Fruit fly (Drosophila melanogaster) whole organism, embryonic: Measurements from ENCODE around the gene CG31875.

Experiments
- Aef1 ChIP-seq: fragments of 200-800 bp; sonication (Bioruptor generic); IDR thresholded peaks from 3 replicates; pipeline ENCODE4 v1.3.6; 2022; ENCODE audit warnings: missing biosample characterization, missing genetic modification characterization
- CG12744 ChIP-seq: fragments of 200-800 bp; sonication (Bioruptor generic); optimal IDR thresholded peaks from 2 replicates; lab custom pipeline; 2016; ENCODE audit warnings: missing biosample characterization, missing genetic modification characterization
- CG13287 ChIP-seq: fragments of 200-800 bp; sonication (Bioruptor generic); IDR thresholded peaks from 2 replicates; pipeline ENCODE4 v1.3.6; 2022; ENCODE audit warnings: missing biosample characterization, missing genetic modification characterization; ENCODE audit not compliant: partially characterized antibody
- CG14667 ChIP-seq: fragments of 200-800 bp; sonication (Bioruptor generic); IDR thresholded peaks from 2 replicates; pipeline ENCODE4 v1.3.6; 2022; ENCODE audit warnings: missing biosample characterization, missing genetic modification characterization
- CG14710 ChIP-seq: fragments of 200-800 bp; sonication (Bioruptor generic); optimal IDR thresholded peaks from 3 replicates; lab custom pipeline; 2019; ENCODE audit warnings: missing biosample characterization, mild to moderate bottlenecking, missing genetic modification characterization, moderate library complexity
- CG1647 ChIP-seq: fragments of 200-800 bp; sonication (Bioruptor generic); optimal IDR thresholded peaks from 3 replicates; lab custom pipeline; 2016; ENCODE audit warnings: missing biosample characterization, missing genetic modification characterization
- CG17802 ChIP-seq: fragments of 200-800 bp; sonication (Bioruptor generic); optimal IDR thresholded peaks from 2 replicates; lab custom pipeline; 2018; ENCODE audit warnings: missing biosample characterization, mild to moderate bottlenecking, missing genetic modification characterization, moderate library complexity
- CG18262 ChIP-seq: fragments of 200-800 bp; optimal IDR thresholded peaks from 3 replicates; lab custom pipeline; 2019; ENCODE audit warnings: missing biosample characterization, mild to moderate bottlenecking, missing genetic modification characterization, moderate library complexity
- CG30403 ChIP-seq: fragments of 200-800 bp; sonication (Bioruptor generic); optimal IDR thresholded peaks from 3 replicates; lab custom pipeline; 2016; ENCODE audit warnings: missing biosample characterization, missing genetic modification characterization
- CG34376 ChIP-seq: fragments of 200-800 bp; sonication (Bioruptor generic); optimal IDR thresholded peaks from 2 replicates; lab custom pipeline; 2018; ENCODE audit warnings: missing biosample characterization, mild to moderate bottlenecking, missing genetic modification characterization
- CG4360 ChIP-seq: fragments of 200-800 bp; sonication (Bioruptor generic); IDR thresholded peaks from 2 replicates; pipeline ENCODE4 v1.3.6; 2022; ENCODE audit warnings: missing biosample characterization, missing genetic modification characterization
- CG43689 ChIP-seq: fragments of 200-800 bp; sonication (Bioruptor generic); IDR thresholded peaks from 2 replicates; pipeline ENCODE4 v1.3.6; 2022; ENCODE audit warnings: missing biosample characterization, missing genetic modification characterization
- CG4854 ChIP-seq: fragments of 200-800 bp; sonication (Bioruptor generic); optimal IDR thresholded peaks from 2 replicates; lab custom pipeline; 2016; ENCODE audit warnings: missing biosample characterization, missing genetic modification characterization, inconsistent platforms
- CG6765 ChIP-seq: fragments of 200-800 bp; sonication (Bioruptor generic); optimal IDR thresholded peaks from 3 replicates; lab custom pipeline; 2017; ENCODE audit warnings: missing biosample characterization, mild to moderate bottlenecking, missing genetic modification characterization
- CG7271 ChIP-seq: fragments of 200-800 bp; sonication (Bioruptor generic); optimal IDR thresholded peaks from 2 replicates; lab custom pipeline; 2018; ENCODE audit warnings: missing biosample characterization, mild to moderate bottlenecking, missing genetic modification characterization, moderate library complexity
- CG7928 ChIP-seq: fragments of 200-800 bp; sonication (Bioruptor generic); optimal IDR thresholded peaks from 2 replicates; lab custom pipeline; 2017; ENCODE audit warnings: missing biosample characterization, mild to moderate bottlenecking, missing genetic modification characterization
- CG8924 ChIP-seq: fragments of 200-800 bp; optimal IDR thresholded peaks from 3 replicates; lab custom pipeline; 2019; ENCODE audit warnings: missing biosample characterization, mild to moderate bottlenecking, missing genetic modification characterization, moderate library complexity
- CG9437 ChIP-seq: fragments of 200-800 bp; sonication (Bioruptor generic); optimal IDR thresholded peaks from 2 replicates; lab custom pipeline; 2018; ENCODE audit warnings: missing biosample characterization, mild to moderate bottlenecking, missing genetic modification characterization
- CG9797 ChIP-seq: fragments of 200-800 bp; sonication (Bioruptor generic); optimal IDR thresholded peaks from 3 replicates; lab custom pipeline; 2018; ENCODE audit warnings: missing biosample characterization, mild to moderate bottlenecking, missing genetic modification characterization
- CG9876 ChIP-seq: fragments of 200-800 bp; sonication (Bioruptor generic); optimal IDR thresholded peaks from 2 replicates; lab custom pipeline; 2016; ENCODE audit warnings: missing biosample characterization, missing genetic modification characterization
- CHES-1-like ChIP-seq: fragments of 200-800 bp; sonication (Bioruptor generic); optimal IDR thresholded peaks from 2 replicates; lab custom pipeline; 2016; ENCODE audit warnings: missing biosample characterization, missing genetic modification characterization
- D19A ChIP-seq: fragments of 200-800 bp; optimal IDR thresholded peaks from 3 replicates; lab custom pipeline; 2019; ENCODE audit warnings: missing biosample characterization, mild to moderate bottlenecking, missing genetic modification characterization, moderate library complexity
- Fer2 ChIP-seq: fragments of 200-800 bp; sonication (Bioruptor generic); optimal IDR thresholded peaks from 2 replicates; lab custom pipeline; 2018; ENCODE audit warnings: missing biosample characterization, mild to moderate bottlenecking, missing genetic modification characterization, moderate library complexity
- Hr51 ChIP-seq, 2 experiments: fragments of 200-800 bp; sonication (Bioruptor generic); optimal IDR thresholded peaks; 2 replicates in 1 of 2; 3 replicates in 1 of 2; lab custom pipeline; 2016 to 2018; ENCODE audit warnings: missing biosample characterization in 2 of 2, missing genetic modification characterization in 2 of 2, mild to moderate bottlenecking in 1 of 2, moderate library complexity in 1 of 2
- MBD-R2 ChIP-seq: fragments of 200-800 bp; sonication (Bioruptor generic); IDR thresholded peaks from 2 replicates; pipeline ENCODE4 v1.3.6; 2022; ENCODE audit warnings: missing biosample characterization, missing genetic modification characterization
- Nf-YC ChIP-seq: fragments of 200-800 bp; optimal IDR thresholded peaks from 3 replicates; lab custom pipeline; 2019; ENCODE audit warnings: missing biosample characterization, mild to moderate bottlenecking, missing genetic modification characterization, moderate library complexity
- Sox100B ChIP-seq: fragments of 200-800 bp; sonication (Bioruptor generic); optimal IDR thresholded peaks from 3 replicates; lab custom pipeline; 2018; ENCODE audit warnings: missing biosample characterization, mild to moderate bottlenecking, missing genetic modification characterization
- Sry-δ ChIP-seq: fragments of 200-800 bp; sonication (Bioruptor generic); optimal IDR thresholded peaks from 2 replicates; lab custom pipeline; 2016; ENCODE audit warnings: missing biosample characterization, missing genetic modification characterization
- Usf ChIP-seq: fragments of 200-800 bp; sonication (Bioruptor generic); optimal IDR thresholded peaks from 2 replicates; lab custom pipeline; 2017; ENCODE audit warnings: missing genotype, missing biosample characterization, missing genetic modification characterization
- YL-1 ChIP-seq: fragments of 200-800 bp; sonication (Bioruptor generic); optimal IDR thresholded peaks from 3 replicates; lab custom pipeline; 2017; ENCODE audit warnings: missing biosample characterization, mild to moderate bottlenecking, missing genetic modification characterization
- amos ChIP-seq: fragments of 200-800 bp; sonication (Bioruptor generic); IDR thresholded peaks from 2 replicates; pipeline ENCODE4 v1.3.6; 2022; ENCODE audit warnings: missing biosample characterization, missing genetic modification characterization; ENCODE audit not compliant: partially characterized antibody
- cato ChIP-seq: fragments of 200-800 bp; sonication (Bioruptor generic); optimal IDR thresholded peaks from 2 replicates; lab custom pipeline; 2016; ENCODE audit warnings: missing biosample characterization, missing genetic modification characterization, borderline replicate concordance
- dmrt99B ChIP-seq: fragments of 200-800 bp; sonication (Bioruptor generic); optimal IDR thresholded peaks from 2 replicates; lab custom pipeline; 2018; ENCODE audit warnings: missing biosample characterization, mild to moderate bottlenecking, missing genetic modification characterization, moderate library complexity
- esg ChIP-seq: fragments of 200-800 bp; sonication (Bioruptor generic); conservative IDR thresholded peaks from 2 replicates; pipeline ENCODE4 v1.3.6; 2022; ENCODE audit warnings: missing biosample characterization, missing genetic modification characterization
- eyg ChIP-seq: fragments of 200-800 bp; sonication (Bioruptor generic); optimal IDR thresholded peaks from 3 replicates; lab custom pipeline; 2016; ENCODE audit warnings: missing biosample characterization, missing genetic modification characterization
- fd64A ChIP-seq: fragments of 200-800 bp; sonication (Bioruptor generic); optimal IDR thresholded peaks from 3 replicates; lab custom pipeline; 2018; ENCODE audit warnings: missing biosample characterization, mild to moderate bottlenecking, missing genetic modification characterization
- hkb ChIP-seq, 2 experiments: fragments of 200-800 bp in 1 of 2; fragments of >200 bp in 1 of 2; sonication (Bioruptor generic) in 1 of 2; IDR thresholded peaks in 1 of 2; optimal IDR thresholded peaks in 1 of 2; 2 replicates each; pipeline versions ENCODE4 v1.3.6 to Lab custom; 2017 to 2022; ENCODE audit warnings: missing biosample characterization in 1 of 2, missing genetic modification characterization in 1 of 2
- ken ChIP-seq: fragments of 200-800 bp; sonication (Bioruptor generic); IDR thresholded peaks from 3 replicates; pipeline ENCODE4 v1.3.6; 2022; ENCODE audit warnings: missing biosample characterization, missing genetic modification characterization
- maf-S ChIP-seq: fragments of 200-800 bp; sonication (Bioruptor generic); optimal IDR thresholded peaks from 2 replicates; lab custom pipeline; 2016; ENCODE audit warnings: missing biosample characterization, missing genetic modification characterization
- nmo ChIP-seq: fragments of 200-800 bp; sonication (Bioruptor generic); optimal IDR thresholded peaks from 2 replicates; lab custom pipeline; 2018; ENCODE audit warnings: missing biosample characterization, mild to moderate bottlenecking, missing genetic modification characterization, moderate library complexity
- pzg ChIP-seq: fragments of 200-800 bp; sonication (Bioruptor generic); optimal IDR thresholded peaks from 3 replicates; lab custom pipeline; 2018; ENCODE audit warnings: missing biosample characterization, mild to moderate bottlenecking, missing genetic modification characterization, moderate library complexity
- sqz ChIP-seq: fragments of 200-800 bp; sonication (Bioruptor generic); optimal IDR thresholded peaks from 3 replicates; lab custom pipeline; 2018; ENCODE audit warnings: missing biosample characterization, mild to moderate bottlenecking, missing genetic modification characterization
- sr ChIP-seq: fragments of 200-800 bp; sonication (Bioruptor generic); IDR thresholded peaks from 3 replicates; pipeline ENCODE4 v1.3.6; 2022; ENCODE audit warnings: missing biosample characterization, missing genetic modification characterization
- sug ChIP-seq: fragments of 200-800 bp; optimal IDR thresholded peaks from 2 replicates; lab custom pipeline; 2019; ENCODE audit warnings: missing biosample characterization, mild to moderate bottlenecking, missing genetic modification characterization, moderate library complexity
- trem ChIP-seq: fragments of 200-800 bp; optimal IDR thresholded peaks from 3 replicates; lab custom pipeline; 2019; ENCODE audit warnings: missing biosample characterization, mild to moderate bottlenecking, missing genetic modification characterization, moderate library complexity
- unpg ChIP-seq: fragments of 200-800 bp; sonication (Bioruptor generic); optimal IDR thresholded peaks from 3 replicates; lab custom pipeline; 2018; ENCODE audit warnings: missing biosample characterization, mild to moderate bottlenecking, missing genetic modification characterization, moderate library complexity

The CG31875 gene

DNA sequence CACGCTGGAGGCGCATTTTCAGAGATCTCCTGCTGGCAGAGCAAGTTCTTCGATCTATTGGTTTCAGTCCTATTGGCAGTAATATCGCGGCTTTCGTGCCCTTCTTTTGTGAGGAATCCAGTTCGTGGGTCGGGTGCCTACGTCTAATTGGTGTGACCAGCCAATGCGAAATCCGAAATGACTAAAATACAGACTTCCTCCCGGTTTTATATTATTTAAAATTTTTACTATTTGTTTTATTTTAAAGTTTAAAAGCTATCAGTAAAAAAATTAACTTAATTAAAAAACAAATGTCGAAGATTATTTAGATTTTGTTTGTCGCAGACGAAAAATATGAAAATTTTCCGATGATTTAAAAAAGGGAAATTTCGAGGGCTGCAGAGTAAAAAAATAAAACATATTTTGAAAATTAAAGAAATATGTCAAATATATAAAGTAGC lies 38.9 kb downstream of the CG31875 start, which contains the start of gene CG5850 (continued):
- peak; percentile 62 for TF ChIP-seq CG9797 (GFP tag; lab: Kevin White, UChicago)
- peak; percentile 31 for TF ChIP-seq CG8924 (tag; lab: Kevin White, UChicago)
- peak; percentile 30 for TF ChIP-seq CG9437 (GFP tag; lab: Kevin White, UChicago)
- peak; percentile 52 for TF ChIP-seq MBD-R2 (GFP tag; lab: Robert Waterston, UW)
- TF ChIP-seq nmo (GFP tag; lab: Kevin White, UChicago) = peak; percentile 8
- peak; percentile 63 for TF ChIP-seq CG14710 (tag; lab: Kevin White, UChicago)
- peak; percentile 14 for TF ChIP-seq dmrt99B (tag; lab: Kevin White, UChicago)
- peak; percentile 14 for TF ChIP-seq CG30403 (GFP tag; lab: Kevin White, UChicago)
- peak; percentile 34 for TF ChIP-seq sqz (GFP tag; lab: Kevin White, UChicago)
- peak; percentile 44 for TF ChIP-seq CG18262 (tag; lab: Kevin White, UChicago)
- no peak for TF ChIP-seq CG4854 (GFP tag; lab: Kevin White, UChicago)
- TF ChIP-seq CG7928 (GFP tag; lab: Kevin White, UChicago) = peak; percentile 85
- peak; percentile 54 for TF ChIP-seq Sox100B (GFP tag; lab: Kevin White, UChicago)
- TF ChIP-seq cato = no peak
- TF ChIP-seq Nf-YC = peak; percentile 7
- no peak for TF ChIP-seq eyg (GFP tag; lab: Kevin White, UChicago)
- peak; percentile 29 for TF ChIP-seq pzg
- peak; percentile 56 for TF ChIP-seq trem (tag; lab: Kevin White, UChicago)
- TF ChIP-seq amos (GFP tag; lab: Robert Waterston, UW) = no peak
- peak; percentile 77 for TF ChIP-seq YL-1 (GFP tag; lab: Kevin White, UChicago)
- no peak for TF ChIP-seq CG4360 (GFP tag; lab: Robert Waterston, UW)
- TF ChIP-seq hkb (optimal IDR thresholded peaks at IDR 0.05; lab: Kevin White, UChicago) = no peak
- TF ChIP-seq hkb (GFP tag; IDR thresholded peaks at IDR 0.05; lab: Robert Waterston, UW) = peak; percentile 24; the same call in 1 of the 2 replicates
- TF ChIP-seq CHES-1-like (GFP tag; lab: Kevin White, UChicago) = no peak
- peak; percentile 45 for TF ChIP-seq CG13287 (GFP tag; lab: Robert Waterston, UW)
- TF ChIP-seq Hr51 (GFP tag; optimal IDR thresholded peaks at IDR 0.05; lab: Kevin White, UChicago) = peak in 1 of 2 experiments; percentile 7
- TF ChIP-seq, all 482 proteins: peak for 74

DNA sequence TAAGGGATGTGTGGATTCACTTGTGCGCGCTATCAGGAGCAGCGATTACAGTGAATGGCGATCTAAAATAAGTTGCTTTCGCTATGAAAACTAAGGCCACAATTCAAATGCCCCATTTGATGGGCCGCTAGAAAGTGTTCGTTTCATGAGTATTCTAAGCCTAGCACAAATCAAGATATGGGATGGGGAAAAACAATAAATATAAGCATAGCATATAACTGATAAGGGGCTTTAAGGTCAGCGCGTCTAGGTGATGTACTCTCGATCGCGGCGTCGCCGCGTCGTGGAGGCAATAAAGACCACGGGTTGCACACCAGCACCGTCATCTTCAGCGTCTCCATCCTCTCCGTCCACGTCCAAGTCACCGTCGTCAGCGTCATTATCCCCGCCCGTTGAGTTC lies 41.8 kb downstream of the CG31875 start:
- TF ChIP-seq maf-S (GFP tag; lab: Kevin White, UChicago) = no peak
- no peak for TF ChIP-seq ken (GFP tag; lab: Robert Waterston, UW)
- peak; percentile 6 for TF ChIP-seq sug (tag; lab: Kevin White, UChicago)
- TF ChIP-seq CG12744 = no peak
- TF ChIP-seq Sry-δ = no peak
- TF ChIP-seq CG34376 (GFP tag; lab: Kevin White, UChicago) = peak; percentile 19
- no peak for TF ChIP-seq esg (GFP tag; lab: Robert Waterston, UW)

DNA sequence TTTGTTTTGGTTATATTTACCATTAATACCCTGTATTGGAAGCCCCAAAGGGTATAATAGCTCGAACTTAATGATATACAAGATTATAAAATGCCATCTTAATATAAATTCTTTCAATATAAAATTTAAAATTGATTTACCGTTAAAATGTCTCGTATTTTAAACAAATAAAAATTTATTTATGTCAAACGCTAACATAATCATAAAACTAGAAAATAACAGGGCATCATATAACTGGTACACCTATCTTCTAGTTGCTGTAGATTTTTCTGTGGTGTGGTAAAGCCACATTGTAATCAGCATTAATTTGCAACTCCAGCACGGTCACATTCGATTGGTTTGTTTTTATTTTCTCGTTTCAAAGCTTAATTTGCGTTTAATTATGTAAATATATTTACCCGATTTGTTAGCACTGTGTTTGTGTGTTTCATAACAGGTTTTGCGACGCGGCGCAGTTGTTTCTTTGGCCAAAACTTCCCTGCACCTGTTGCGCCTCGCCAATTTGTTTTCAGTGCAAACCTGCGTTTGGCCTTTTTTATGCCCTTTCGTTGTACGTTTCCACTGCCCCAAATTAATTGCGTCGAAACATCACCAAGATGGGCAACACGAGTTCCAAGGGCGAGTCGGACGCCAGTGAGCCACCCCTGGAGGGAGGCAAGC lies 45.4 kb downstream of the CG31875 start, which contains the start of the genes CG4658 and CG5846:
Gene CG4658 (plus strand): TSS at position 140 of the 660 bp plus-strand sequence.
Gene CG5846 (minus strand): TSS at position 245 of the 660 bp plus-strand sequence.
- peak; percentile 92 for TF ChIP-seq D19A (tag; lab: Kevin White, UChicago)
- TF ChIP-seq unpg (GFP tag; lab: Kevin White, UChicago) = peak; percentile 97
- peak; percentile 77 for TF ChIP-seq Usf (GFP tag; lab: Kevin White, UChicago)
- no peak for TF ChIP-seq fd64A (GFP tag; lab: Kevin White, UChicago)
- peak; percentile 44; the same call in 1 of the 3 replicates for TF ChIP-seq sr (GFP tag; lab: Robert Waterston, UW)
- no peak for TF ChIP-seq amos (GFP tag; lab: Robert Waterston, UW)
- TF ChIP-seq CG9876 (GFP tag; lab: Kevin White, UChicago) = peak; percentile 50
- TF ChIP-seq CG14667 (GFP tag; lab: Robert Waterston, UW) = peak; percentile 94
- peak; percentile 94 for TF ChIP-seq CG7271 (tag; lab: Kevin White, UChicago)
- TF ChIP-seq CG1647 (GFP tag; lab: Kevin White, UChicago) = peak; percentile 71
- TF ChIP-seq CG30403 (GFP tag; lab: Kevin White, UChicago) = peak; percentile 97
- TF ChIP-seq CG17802 = peak; percentile 64
- TF ChIP-seq CG43689 = peak; percentile 64; the same call in 1 of the 2 replicates
- TF ChIP-seq CG6765 = peak; percentile 63
- TF ChIP-seq Aef1 (GFP tag; lab: Robert Waterston, UW) = peak; percentile 93
- peak; percentile 79 for TF ChIP-seq Fer2
- peak; percentile 96 for TF ChIP-seq CG14710 (tag; lab: Kevin White, UChicago)
